Comparison of ENCODE assay signal across 2 fruit fly cellular contexts in genomic region chr3R:5106917-5107316, dm6.
A peak's percentile ranks its signal among the peaks of the same experiment; 100 is the strongest.
TF ChIP-seq lines count a peak whose summit lies in the region.

No protein-coding gene starts in this region.

- TF ChIP-seq CTCF in whole organism, embryonic (GFP tag; optimal IDR thresholded peaks at IDR 0.05; lab: Kevin White, UChicago) = no peak

TF ChIP-seq in whole organism, embryonic, 481 proteins besides CTCF, POLR2A, EP300 and RAD21 (continues in another document):
- TF ChIP-seq Bgb (GFP tag; IDR thresholded peaks at IDR 0.05; lab: Robert Waterston, UW; ENCODE audit: partially characterized antibody) = no peak
- TF ChIP-seq CG3281 (GFP tag; optimal IDR thresholded peaks at IDR 0.05; lab: Kevin White, UChicago) = peak; percentile 5
- peak; percentile 26 for TF ChIP-seq CG15601 (tag; optimal IDR thresholded peaks at IDR 0.05; lab: Kevin White, UChicago)
- no peak for TF ChIP-seq gcm (GFP tag; optimal IDR thresholded peaks at IDR 0.05; lab: Kevin White, UChicago)
- no peak for TF ChIP-seq CG12659 (GFP tag; optimal IDR thresholded peaks at IDR 0.05; lab: Kevin White, UChicago)
- TF ChIP-seq mirr (GFP tag; optimal IDR thresholded peaks at IDR 0.05; lab: Kevin White, UChicago) = peak; percentile 69
- no peak for TF ChIP-seq CG12744 (GFP tag; optimal IDR thresholded peaks at IDR 0.05; lab: Kevin White, UChicago)
- no peak for TF ChIP-seq Camta (GFP tag; optimal IDR thresholded peaks at IDR 0.05; lab: Kevin White, UChicago)
- no peak for TF ChIP-seq Hr3 (GFP tag; optimal IDR thresholded peaks at IDR 0.05; lab: Kevin White, UChicago)
- peak; percentile 78 for TF ChIP-seq Med (GFP tag; lab: Kevin White, UChicago)
- TF ChIP-seq CG12155 (GFP tag; optimal IDR thresholded peaks at IDR 0.05; lab: Kevin White, UChicago) = no peak
- no peak for TF ChIP-seq Hr51 (GFP tag; optimal IDR thresholded peaks at IDR 0.05; lab: Kevin White, UChicago)
- TF ChIP-seq run (tag; optimal IDR thresholded peaks at IDR 0.05; lab: Kevin White, UChicago) = no peak
- TF ChIP-seq CG3847 (GFP tag; IDR thresholded peaks at IDR 0.05; lab: Robert Waterston, UW) = no peak
- no peak for TF ChIP-seq Fer2 (tag; optimal IDR thresholded peaks at IDR 0.05; lab: Kevin White, UChicago)
- no peak for TF ChIP-seq ssp (GFP tag; IDR thresholded peaks at IDR 0.05; lab: Robert Waterston, UW)
- no peak for TF ChIP-seq B-H1 (GFP tag; IDR thresholded peaks at IDR 0.05; lab: Robert Waterston, UW)
- TF ChIP-seq Ssrp (tag; optimal IDR thresholded peaks at IDR 0.05; lab: Kevin White, UChicago) = no peak
- no peak for TF ChIP-seq ERR (GFP tag; optimal IDR thresholded peaks at IDR 0.05; lab: Kevin White, UChicago)
- no peak for TF ChIP-seq C15 (GFP tag; IDR thresholded peaks at IDR 0.05; lab: Robert Waterston, UW)
- peak; percentile 29 for TF ChIP-seq CG15696 (tag; optimal IDR thresholded peaks at IDR 0.05; lab: Kevin White, UChicago)
- TF ChIP-seq CG10321 (GFP tag; IDR thresholded peaks at IDR 0.05; lab: Robert Waterston, UW) = no peak
- peak; percentile 43 for TF ChIP-seq cg (GFP tag; optimal IDR thresholded peaks at IDR 0.05; lab: Kevin White, UChicago)
- peak; percentile 14 for TF ChIP-seq CG12236 (GFP tag; optimal IDR thresholded peaks at IDR 0.05; lab: Kevin White, UChicago)
- no peak for TF ChIP-seq CG6254 (GFP tag; optimal IDR thresholded peaks at IDR 0.05; lab: Kevin White, UChicago)
- no peak for TF ChIP-seq Neu2 (GFP tag; optimal IDR thresholded peaks at IDR 0.05; lab: Kevin White, UChicago; ENCODE audit: borderline replicate concordance)
- TF ChIP-seq CG2199 (GFP tag; IDR thresholded peaks at IDR 0.05; lab: Robert Waterston, UW) = peak; percentile 41; the same call in 1 of the 3 replicates
- no peak for TF ChIP-seq Dp (GFP tag; optimal IDR thresholded peaks at IDR 0.05; lab: Kevin White, UChicago)
- no peak for TF ChIP-seq CG11247 (GFP tag; IDR thresholded peaks at IDR 0.05; lab: Robert Waterston, UW)
- no peak for TF ChIP-seq ap (GFP tag; IDR thresholded peaks at IDR 0.05; lab: Robert Waterston, UW)
- peak; percentile 22 for TF ChIP-seq CG17385 (GFP tag; optimal IDR thresholded peaks at IDR 0.05; lab: Kevin White, UChicago)
- no peak for TF ChIP-seq vvl (GFP tag; IDR thresholded peaks at IDR 0.05; lab: Robert Waterston, UW)
- no peak for TF ChIP-seq gt (GFP tag; IDR thresholded peaks at IDR 0.05; lab: Robert Waterston, UW)
- peak; percentile 7; the same call in 1 of the 3 replicates for TF ChIP-seq otp (GFP tag; IDR thresholded peaks at IDR 0.05; lab: Robert Waterston, UW)
- TF ChIP-seq caup (GFP tag; optimal IDR thresholded peaks at IDR 0.05; lab: Kevin White, UChicago; ENCODE audit: severe bottlenecking) = peak; percentile 68
- TF ChIP-seq CG1603 (tag; optimal IDR thresholded peaks at IDR 0.05; lab: Kevin White, UChicago) = peak; percentile 36
- no peak for TF ChIP-seq sc (optimal IDR thresholded peaks at IDR 0.05; lab: Kevin White, UChicago)
- TF ChIP-seq sc (GFP tag; optimal IDR thresholded peaks at IDR 0.05; lab: Kevin White, UChicago) = no peak
- TF ChIP-seq pzg (GFP tag; optimal IDR thresholded peaks at IDR 0.05; lab: Kevin White, UChicago) = no peak
- TF ChIP-seq Sin3A (optimal IDR thresholded peaks at IDR 0.05; lab: Kevin White, UChicago) = no peak
- no peak for TF ChIP-seq tio (GFP tag; optimal IDR thresholded peaks at IDR 0.05; lab: Kevin White, UChicago)
- TF ChIP-seq sens (GFP tag; lab: Kevin White, UChicago) = peak; percentile 61
- no peak for TF ChIP-seq pnt (GFP tag; optimal IDR thresholded peaks at IDR 0.05; lab: Kevin White, UChicago)
- no peak for TF ChIP-seq tgo (GFP tag; IDR thresholded peaks at IDR 0.05; lab: Robert Waterston, UW)
- TF ChIP-seq Abd-B (GFP tag; optimal IDR thresholded peaks at IDR 0.05; lab: Kevin White, UChicago) = no peak
- no peak for TF ChIP-seq danr (GFP tag; IDR thresholded peaks at IDR 0.05; lab: Robert Waterston, UW)
- peak in 1 of 3 experiments; percentile 3 for TF ChIP-seq lola (GFP tag; optimal IDR thresholded peaks at IDR 0.05; lab: Kevin White, UChicago)
- no peak for TF ChIP-seq Myb (GFP tag; optimal IDR thresholded peaks at IDR 0.05; lab: Kevin White, UChicago)

TF ChIP-seq in whole organism, prepupa, 60 proteins besides CTCF, POLR2A, EP300 and RAD21:
- peak; percentile 12 for TF ChIP-seq Eip78C (GFP tag; lab: Kevin White, UChicago)
- TF ChIP-seq Met (GFP tag; optimal IDR thresholded peaks at IDR 0.05; lab: Kevin White, UChicago) = no peak
- peak; percentile 88 for TF ChIP-seq fkh (GFP tag; optimal IDR thresholded peaks at IDR 0.05; lab: Kevin White, UChicago)
